Fruit fly (Drosophila melanogaster): Measurements from ENCODE around the gene CG13829.

Gene CG13829

DNA sequence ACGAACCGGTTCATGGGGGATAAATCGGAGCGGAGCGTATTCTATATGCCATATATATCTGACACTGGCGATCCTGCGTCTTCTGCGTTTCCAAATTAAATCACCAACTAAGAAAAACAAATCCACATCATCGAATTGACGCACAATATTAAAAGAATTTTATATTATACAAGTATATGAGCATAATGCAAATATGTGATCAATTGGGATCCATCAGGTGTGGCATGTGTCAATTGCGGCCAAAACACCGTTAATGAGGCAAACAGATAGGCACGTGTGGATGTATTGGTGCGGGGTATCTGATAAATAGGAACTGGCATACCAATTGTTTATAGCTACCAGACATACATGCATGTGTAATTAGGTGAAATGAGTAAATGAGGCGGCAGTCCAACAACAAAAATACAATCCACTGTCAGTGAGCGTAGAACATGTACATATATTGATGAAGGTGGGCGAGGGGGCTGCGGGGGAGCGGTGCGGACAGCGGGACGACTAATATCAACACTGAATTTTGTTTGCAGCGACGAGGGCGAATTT lies 17.0 kb upstream of the CG13829 start:
- TF ChIP-seq Eip78C (GFP tag), result peak; percentile 39
- TF ChIP-seq svp (GFP tag), result peak; percentile 7
- no peak for TF ChIP-seq Hr4 (GFP tag; optimal IDR thresholded peaks at IDR 0.05)
- TF ChIP-seq eg (GFP tag; IDR thresholded peaks at IDR 0.05), result 0 out of 3 replicates have a peak, but pooled peaks have one; percentile 15
- peak; percentile 81 for TF ChIP-seq fkh (GFP tag; optimal IDR thresholded peaks at IDR 0.05)

DNA sequence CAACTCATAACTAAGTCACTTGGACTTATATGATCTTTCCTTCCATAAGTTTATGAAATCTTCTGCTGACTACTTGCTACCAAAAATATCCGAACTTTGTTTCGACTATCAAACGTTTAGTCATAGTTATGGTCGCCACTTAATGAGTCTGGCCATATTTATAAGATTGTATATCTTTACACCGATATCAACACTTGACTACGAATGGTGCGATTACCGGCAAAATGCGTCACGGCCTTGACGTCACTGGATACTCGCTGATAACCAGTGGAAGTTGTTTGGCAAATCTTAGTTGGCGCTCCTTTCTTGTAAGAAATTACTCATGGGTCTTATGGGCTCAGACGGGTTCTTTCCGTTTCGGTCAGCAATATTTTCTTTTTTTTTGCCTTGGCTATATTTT lies 16.3 kb upstream of the CG13829 start:
- TF ChIP-seq CG34406 (GFP tag; optimal IDR thresholded peaks at IDR 0.05) (no peak), spab (GFP tag; optimal IDR thresholded peaks at IDR 0.05) (no peak), Eip93F (GFP tag; optimal IDR thresholded peaks at IDR 0.05) (no peak), CG6276 (GFP tag; optimal IDR thresholded peaks at IDR 0.05) (no peak), Met (GFP tag; optimal IDR thresholded peaks at IDR 0.05) (no peak), CG6792 (GFP tag; optimal IDR thresholded peaks at IDR 0.05) (no peak), CG8632 (GFP tag; optimal IDR thresholded peaks at IDR 0.05) (no peak), CG4318 (GFP tag; optimal IDR thresholded peaks at IDR 0.05) (no peak)

DNA sequence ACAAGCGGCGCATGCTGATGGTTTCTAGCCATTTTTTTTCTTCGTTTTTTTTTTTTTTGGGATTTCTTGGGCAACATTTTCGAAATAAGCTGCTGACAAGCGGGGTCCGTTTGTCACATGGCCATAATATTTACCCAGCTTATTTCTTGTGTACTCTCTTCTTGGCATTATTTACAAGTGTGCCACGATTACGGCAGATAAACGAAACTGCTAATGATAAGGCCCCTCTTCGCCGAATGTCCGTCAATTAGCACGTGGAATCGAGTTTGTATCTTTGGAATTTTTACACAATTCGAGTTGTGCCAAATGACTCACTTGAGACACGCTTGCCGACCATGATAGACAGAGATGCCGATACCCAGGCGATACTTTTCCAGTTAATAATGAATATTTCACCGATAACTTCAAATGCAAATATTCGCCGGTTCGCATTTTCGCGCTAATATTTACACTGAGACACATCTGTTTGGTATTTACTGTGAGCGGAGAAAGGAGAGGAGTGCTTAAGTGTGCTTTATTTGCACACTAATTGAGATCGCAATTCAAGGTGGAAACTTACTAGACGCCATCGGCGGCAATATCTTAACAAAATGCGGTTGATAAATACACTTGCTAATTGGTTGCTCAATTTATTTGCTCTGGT lies 15.4 kb upstream of the CG13829 start:
- peak; percentile 23 for TF ChIP-seq CG3919 (GFP tag; optimal IDR thresholded peaks at IDR 0.05)
- no peak for TF ChIP-seq pdm3 (GFP tag; optimal IDR thresholded peaks at IDR 0.05)
- TF ChIP-seq ss (GFP tag; optimal IDR thresholded peaks at IDR 0.05), result peak in 1 of 2 experiments; percentile 44
- TF ChIP-seq CG32006 (GFP tag; optimal IDR thresholded peaks at IDR 0.05), result no peak
- TF ChIP-seq CG6854 (GFP tag; optimal IDR thresholded peaks at IDR 0.05), result peak; percentile 34
- no peak for TF ChIP-seq Eip93F (GFP tag; optimal IDR thresholded peaks at IDR 0.05)
- TF ChIP-seq CG7368 (GFP tag; optimal IDR thresholded peaks at IDR 0.05), result no peak
- peak; percentile 10 for TF ChIP-seq CG9139 (GFP tag; optimal IDR thresholded peaks at IDR 0.05)
- peak; percentile 19 for TF ChIP-seq CG34406 (GFP tag; optimal IDR thresholded peaks at IDR 0.05)
- no peak for TF ChIP-seq CG16779 (tag; optimal IDR thresholded peaks at IDR 0.05)
- no peak for TF ChIP-seq Ets21C (GFP tag; optimal IDR thresholded peaks at IDR 0.05)
- no peak for TF ChIP-seq CG1621 (tag; optimal IDR thresholded peaks at IDR 0.05)
- peak; percentile 21 for TF ChIP-seq CG8632 (GFP tag; optimal IDR thresholded peaks at IDR 0.05)
- TF ChIP-seq fkh (GFP tag; optimal IDR thresholded peaks at IDR 0.05), result peak; percentile 95
- no peak for TF ChIP-seq CG6276 (GFP tag; optimal IDR thresholded peaks at IDR 0.05)
- peak; percentile 62 for TF ChIP-seq net (GFP tag; optimal IDR thresholded peaks at IDR 0.05)
- no peak for TF ChIP-seq CG11762 (GFP tag; optimal IDR thresholded peaks at IDR 0.05; ENCODE audit: insufficient read depth)
- TF ChIP-seq Eip78C (GFP tag), result peak; percentile 86
- no peak for TF ChIP-seq svp (GFP tag)
- no peak for TF ChIP-seq Lpt (GFP tag; optimal IDR thresholded peaks at IDR 0.05)
- TF ChIP-seq Sox15 (GFP tag; optimal IDR thresholded peaks at IDR 0.05), result no peak
- no peak for TF ChIP-seq Blimp-1 (GFP tag; optimal IDR thresholded peaks at IDR 0.05)
- TF ChIP-seq CG6163 (GFP tag; IDR thresholded peaks at IDR 0.05), result peak; percentile 54; the same call in 2 of the 3 replicates
- TF ChIP-seq Hr4 (GFP tag; optimal IDR thresholded peaks at IDR 0.05), result no peak
- TF ChIP-seq CG31627 (GFP tag; optimal IDR thresholded peaks at IDR 0.05), result no peak
- peak; percentile 16 for TF ChIP-seq fd85E (GFP tag; optimal IDR thresholded peaks at IDR 0.05)
- TF ChIP-seq acj6 (GFP tag; optimal IDR thresholded peaks at IDR 0.05), result peak; percentile 20
- 0 out of 3 replicates have a peak, but pooled peaks have one; percentile 34 for TF ChIP-seq eg (GFP tag; IDR thresholded peaks at IDR 0.05)
- peak; percentile 8 for TF ChIP-seq achi (GFP tag; optimal IDR thresholded peaks at IDR 0.05)
- TF ChIP-seq Sox14 (GFP tag; optimal IDR thresholded peaks at IDR 0.05), result no peak
- no peak for TF ChIP-seq CG8319 (GFP tag; optimal IDR thresholded peaks at IDR 0.05)
- TF ChIP-seq Sox102F (GFP tag; optimal IDR thresholded peaks at IDR 0.05), result peak; percentile 60
- peak; percentile 4 for TF ChIP-seq fd59A (GFP tag; optimal IDR thresholded peaks at IDR 0.05)
- TF ChIP-seq CG10631 (GFP tag; optimal IDR thresholded peaks at IDR 0.05), result peak; percentile 22
- TF ChIP-seq CG15336 (GFP tag; IDR thresholded peaks at IDR 0.05), result no peak
- no peak for TF ChIP-seq CG8119 (GFP tag; IDR thresholded peaks at IDR 0.05)
- no peak for TF ChIP-seq CG11294 (GFP tag; IDR thresholded peaks at IDR 0.05)
- TF ChIP-seq vri (GFP tag; optimal IDR thresholded peaks at IDR 0.05), result peak; percentile 24
- peak; percentile 23 for TF ChIP-seq OdsH (GFP tag; optimal IDR thresholded peaks at IDR 0.05)
- TF ChIP-seq Hr38 (GFP tag; optimal IDR thresholded peaks at IDR 0.05), result no peak
- TF ChIP-seq Smox (GFP tag; optimal IDR thresholded peaks at IDR 0.05), result no peak
- TF ChIP-seq topi (GFP tag; optimal IDR thresholded peaks at IDR 0.05), result peak; percentile 9

All from whole organism, prepupa.